Worm (Caenorhabditis elegans): Measurements from ENCODE around the gene zip-1.

zip-1 gene

ce11 chrIII:12368462-12369306 is 35.1 kb downstream of the zip-1 start, which contains the start of gene his-72 (continued):
- TF ChIP-seq cebp-1 (GFP tag; IDR thresholded peaks at IDR 0.05): peak; percentile 84
- TF ChIP-seq cebp-1 (tag; optimal IDR thresholded peaks at IDR 0.05): peak; percentile 95
- peak; percentile 74 for TF ChIP-seq ama-1 (optimal IDR thresholded peaks at IDR 0.05)
- TF ChIP-seq ama-1 (GFP tag; optimal IDR thresholded peaks at IDR 0.05): no peak
- TF ChIP-seq hlh-26 (GFP tag; conservative IDR thresholded peaks at IDR 0.05): no peak
- peak; percentile 28; the same call in 1 of the 2 replicates for TF ChIP-seq mcd-1 (GFP tag; IDR thresholded peaks at IDR 0.05)
- TF ChIP-seq ekl-4 (GFP tag; IDR thresholded peaks at IDR 0.05): no peak; the same call in 1 of the 2 replicates
- TF ChIP-seq pbrm-1 (GFP tag; IDR thresholded peaks at IDR 0.05): no peak
- no peak for TF ChIP-seq lir-1 (GFP tag; conservative IDR thresholded peaks at IDR 0.05)
- no peak for TF ChIP-seq ZK185.1 (tag; optimal IDR thresholded peaks at IDR 0.05; ENCODE audit: poor library complexity, severe bottlenecking)
- peak; percentile 95 for TF ChIP-seq madf-3 (GFP tag; IDR thresholded peaks at IDR 0.05)
- TF ChIP-seq let-526 (GFP tag; IDR thresholded peaks at IDR 0.05): 0 out of 2 replicates have a peak, but pooled peaks have one; percentile 5
- TF ChIP-seq K12H6.12 (tag; optimal IDR thresholded peaks at IDR 0.05): peak; percentile 19
- 0 out of 2 replicates have a peak, but pooled peaks have one; percentile 6 for TF ChIP-seq Y79H2A.3 (GFP tag; conservative IDR thresholded peaks at IDR 0.05)
- no peak for TF ChIP-seq ztf-26 (tag; optimal IDR thresholded peaks at IDR 0.05)
- TF ChIP-seq athp-1 (tag; optimal IDR thresholded peaks at IDR 0.05): no peak
- TF ChIP-seq rcor-1 (GFP tag; IDR thresholded peaks at IDR 0.05): 0 out of 2 replicates have a peak, but pooled peaks have one; percentile 17
- no peak for TF ChIP-seq snpc-4 (GFP tag; optimal IDR thresholded peaks at IDR 0.05)
- TF ChIP-seq snpc-4 (tag; optimal IDR thresholded peaks at IDR 0.05): peak in 1 of 4 experiments; percentile 4
- TF ChIP-seq let-607 (tag; optimal IDR thresholded peaks at IDR 0.05): peak in 1 of 2 experiments; percentile 11
- TF ChIP-seq F33H1.4 (GFP tag; IDR thresholded peaks at IDR 0.05): peak; percentile 15; the same call in 1 of the 2 replicates

- TF ChIP-seq cebp-1 (GFP tag; IDR thresholded peaks at IDR 0.05) (no peak), cebp-1 (tag; optimal IDR thresholded peaks at IDR 0.05) (peak; percentile 2), ztf-26 (tag; optimal IDR thresholded peaks at IDR 0.05) (no peak), ets-4 (GFP tag; optimal IDR thresholded peaks at IDR 0.05) (no peak), hmg-1.2 (GFP tag; IDR thresholded peaks at IDR 0.05) (peak; percentile 97), lin-26 (GFP tag; IDR thresholded peaks at IDR 0.05) (no peak), rec-8 (tag; optimal IDR thresholded peaks at IDR 0.05) (no peak), lin-54 (GFP tag; optimal IDR thresholded peaks at IDR 0.05) (peak; percentile 22), lsy-27 (tag; optimal IDR thresholded peaks at IDR 0.05; ENCODE audit: borderline replicate concordance, insufficient read depth) (no peak), ceh-27 (GFP tag; optimal IDR thresholded peaks at IDR 0.05) (peak; percentile 6), efl-1 (GFP tag; optimal IDR thresholded peaks at IDR 0.05) (peak; percentile 26), tlf-1 (GFP tag; optimal IDR thresholded peaks at IDR 0.05) (no peak), madf-8 (GFP tag; conservative IDR thresholded peaks at IDR 0.05) (no peak), mcd-1 (GFP tag; IDR thresholded peaks at IDR 0.05) (peak; percentile 42), die-1 (tag; optimal IDR thresholded peaks at IDR 0.05) (no peak), F57A8.1 (GFP tag; optimal IDR thresholded peaks at IDR 0.05) (no peak), B0261.1 (tag; optimal IDR thresholded peaks at IDR 0.05) (no peak), tbx-9 (tag; optimal IDR thresholded peaks at IDR 0.05; ENCODE audit: borderline replicate concordance) (no peak), Y67H2A.10 (GFP tag; conservative IDR thresholded peaks at IDR 0.05) (no peak), pbrm-1 (GFP tag; IDR thresholded peaks at IDR 0.05) (peak; percentile 72)
Observed at ce11 chrIII:12369476-12369875, 35.9 kb downstream of the zip-1 start.

Data from whole organism, young adult.